Worm (Caenorhabditis elegans) whole organism, young adult: ENCODE measurements around the gene npr-13.

Source experiments
- B0019.2 ChIP-seq: fragments of 200-800 bp; sonication (Bioruptor generic); conservative IDR thresholded peaks from 2 replicates; pipeline ENCODE4 v1.3.6; 2022; ENCODE audit warnings: missing genetic modification reagents, missing genetic modification characterization, missing compliant biosample characterization
- B0336.3 ChIP-seq: fragments of 200-800 bp; sonication (Bioruptor generic); IDR thresholded peaks from 2 replicates; pipeline ENCODE4 v1.3.6; 2022; ENCODE audit warnings: missing genetic modification characterization, missing compliant biosample characterization
- C06A6.2 ChIP-seq: fragments of 200-800 bp; sonication (Bioruptor generic); conservative IDR thresholded peaks from 2 replicates; pipeline ENCODE4 v1.3.6; 2022; ENCODE audit warnings: missing genetic modification characterization, missing compliant biosample characterization
- F22D6.2 ChIP-seq: sonication (generic microtip); optimal IDR thresholded peaks from 2 replicates; lab custom pipeline; 2016; ENCODE audit warnings: mild to moderate bottlenecking, missing genetic modification characterization, missing compliant biosample characterization
- aptf-3 ChIP-seq: fragments of 200-800 bp; sonication (Bioruptor generic); IDR thresholded peaks from 2 replicates; pipeline ENCODE4 v1.3.6; 2022; ENCODE audit warnings: missing genetic modification characterization, missing compliant biosample characterization
- dpl-1 ChIP-seq: fragments of 150-350 bp; optimal IDR thresholded peaks from 2 replicates; lab custom pipeline; 2014; ENCODE audit warnings: missing biosample characterization, missing genetic modification reagents, missing genetic modification characterization
- lsl-1 ChIP-seq: fragments of 200-800 bp; sonication (Bioruptor generic); optimal IDR thresholded peaks from 2 replicates; lab custom pipeline; 2018; ENCODE audit warnings: mild to moderate bottlenecking, missing genetic modification characterization, moderate library complexity, missing compliant biosample characterization
- pha-4 ChIP-seq: fragments of 150-350 bp; sonication (generic microtip); optimal IDR thresholded peaks from 2 replicates; lab custom pipeline; 2014; ENCODE audit warnings: missing biosample characterization, missing genetic modification reagents, missing genetic modification characterization
- snpc-4 ChIP-seq, 5 experiments: fragments of 150-350 bp in 1 of 5; sonication (generic microtip) in 4 of 5; optimal IDR thresholded peaks; 2 replicates each; lab custom pipeline; 2014 to 2018; ENCODE audit warnings: missing genetic modification characterization in 5 of 5, missing biosample characterization in 3 of 5, antibody characterized with exemption in 2 of 5, mild to moderate bottlenecking in 2 of 5, missing compliant biosample characterization in 2 of 5, missing genotype in 2 of 5, moderate library complexity in 2 of 5, missing genetic modification reagents in 1 of 5
- unc-130 ChIP-seq: sonication (generic microtip); optimal IDR thresholded peaks from 2 replicates; lab custom pipeline; 2016; ENCODE audit warnings: missing genetic modification reagents, missing genetic modification characterization, missing compliant biosample characterization
- ztf-6 ChIP-seq: fragments of 200-800 bp; sonication (Bioruptor generic); IDR thresholded peaks from 2 replicates; pipeline ENCODE4 v1.3.6; 2022; ENCODE audit warnings: missing genetic modification reagents, missing genetic modification characterization, missing compliant biosample characterization

ce11 chrV:14851206-14851605, 7.2 kb downstream of the npr-13 start:
- no peak for TF ChIP-seq unc-130 (GFP tag; lab: Kevin White, UChicago)
- no peak for TF ChIP-seq pha-4 (tag; lab: Kevin White, UChicago)
- no peak for TF ChIP-seq lsl-1
- TF ChIP-seq C06A6.2 (GFP tag; lab: Robert Waterston, UW) = no peak
- TF ChIP-seq snpc-4 (GFP tag; optimal IDR thresholded peaks at IDR 0.05; lab: Kevin White, UChicago) = no peak
- no peak for TF ChIP-seq snpc-4 (tag; optimal IDR thresholded peaks at IDR 0.05; lab: Kevin White, UChicago)
- no peak for TF ChIP-seq dpl-1 (GFP tag; lab: Kevin White, UChicago)
- no peak for TF ChIP-seq aptf-3 (GFP tag; lab: Robert Waterston, UW)
- no peak for TF ChIP-seq B0019.2 (GFP tag; lab: Robert Waterston, UW)
- no peak for TF ChIP-seq F22D6.2
- TF ChIP-seq ztf-6 (GFP tag; lab: Robert Waterston, UW) = no peak
- no peak for TF ChIP-seq B0336.3 (GFP tag; lab: Robert Waterston, UW)
